Worm (Caenorhabditis elegans): Measurements from ENCODE around the gene nlp-36.

The nlp-36 gene

DNA sequence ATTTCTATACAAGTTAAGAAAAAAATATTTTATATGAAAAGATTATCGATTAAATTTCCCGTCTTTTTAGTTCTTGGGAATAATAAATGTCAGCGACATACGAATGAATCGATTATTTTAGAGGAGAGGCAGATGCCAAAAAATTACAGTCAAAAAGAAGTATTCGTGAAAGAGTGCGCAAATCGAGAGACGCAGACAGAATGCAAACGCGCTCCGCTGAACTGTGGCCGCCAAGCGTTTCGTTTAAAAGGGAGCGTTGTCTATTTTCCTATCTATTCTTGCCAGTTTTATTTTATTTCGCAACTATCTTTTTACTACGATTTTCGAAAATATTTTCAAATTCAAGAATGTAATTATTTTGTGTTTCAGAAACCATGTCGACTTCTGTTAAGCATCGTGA lies 21.4 kb upstream of the nlp-36 start, which contains the start of gene baf-1 (continued):
- no peak for TF ChIP-seq ctbp-1 (GFP tag; IDR thresholded peaks at IDR 0.05)
- TF ChIP-seq ZK546.5 (tag; optimal IDR thresholded peaks at IDR 0.05), result no peak
- TF ChIP-seq nhr-42 (GFP tag; IDR thresholded peaks at IDR 0.05), result no peak
- no peak for TF ChIP-seq Y75B8A.6 (GFP tag; IDR thresholded peaks at IDR 0.05)
- no peak for TF ChIP-seq nhr-41 (GFP tag; IDR thresholded peaks at IDR 0.05)
- TF ChIP-seq nhr-28 (tag; optimal IDR thresholded peaks at IDR 0.05), result peak; percentile 34
- TF ChIP-seq aha-1 (tag), result peak; percentile 74
- peak; percentile 60 for TF ChIP-seq nhr-77 (tag; optimal IDR thresholded peaks at IDR 0.05)
- TF ChIP-seq lin-15B (tag; optimal IDR thresholded peaks at IDR 0.05), result no peak
- TF ChIP-seq nhr-6 (tag; optimal IDR thresholded peaks at IDR 0.05), result peak; percentile 59
- TF ChIP-seq nhr-111 (GFP tag; optimal IDR thresholded peaks at IDR 0.05), result no peak
- TF ChIP-seq saeg-2 (GFP tag; IDR thresholded peaks at IDR 0.05), result no peak
- no peak for TF ChIP-seq pha-4 (GFP tag; IDR thresholded peaks at IDR 0.05)
- no peak for TF ChIP-seq pha-4 (tag; optimal IDR thresholded peaks at IDR 0.05)
- TF ChIP-seq lsy-2 (tag; optimal IDR thresholded peaks at IDR 0.05), result peak in 1 of 2 experiments; percentile 78
- TF ChIP-seq F44E2.7 (GFP tag; IDR thresholded peaks at IDR 0.05), result no peak
- TF ChIP-seq zfp-3 (GFP tag; conservative IDR thresholded peaks at IDR 0.05), result peak; percentile 31; the same call in 1 of the 2 replicates
- TF ChIP-seq lin-13 (GFP tag; optimal IDR thresholded peaks at IDR 0.05), result peak; percentile 23
- TF ChIP-seq lin-38 (GFP tag; IDR thresholded peaks at IDR 0.05), result peak; percentile 98
- peak; percentile 32 for TF ChIP-seq hlh-11 (tag; optimal IDR thresholded peaks at IDR 0.05)
- no peak for TF ChIP-seq cey-2 (tag; optimal IDR thresholded peaks at IDR 0.05; ENCODE audit: borderline replicate concordance, insufficient read depth)

DNA sequence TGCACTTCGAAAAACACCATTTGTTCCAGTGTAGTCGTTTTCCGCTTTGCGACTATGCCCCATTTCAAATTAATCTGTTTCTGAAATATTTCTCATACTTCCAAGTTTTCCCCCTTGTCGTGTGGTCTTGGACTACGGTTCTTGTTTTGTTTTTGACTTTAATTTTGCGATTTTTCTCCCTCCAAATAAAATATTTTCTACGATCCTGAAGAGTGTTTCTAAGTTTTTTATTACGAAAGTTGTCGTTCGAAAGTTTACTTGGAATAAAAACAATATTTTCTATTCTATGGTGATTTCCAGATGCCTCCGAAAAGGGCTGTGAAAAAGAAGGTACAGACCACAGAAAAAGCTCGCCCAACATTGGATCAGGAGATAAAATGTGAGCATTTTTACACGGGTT lies 20.7 kb upstream of the nlp-36 start, which contains the start of gene tag-342:
Gene tag-342 (plus strand): TSS at position 301 of the 400 bp plus-strand sequence.
- no peak for TF ChIP-seq T20F7.1 (GFP tag; optimal IDR thresholded peaks at IDR 0.05)
- TF ChIP-seq lin-38 (GFP tag; IDR thresholded peaks at IDR 0.05), result peak; percentile 45; the same call in 1 of the 2 replicates

DNA sequence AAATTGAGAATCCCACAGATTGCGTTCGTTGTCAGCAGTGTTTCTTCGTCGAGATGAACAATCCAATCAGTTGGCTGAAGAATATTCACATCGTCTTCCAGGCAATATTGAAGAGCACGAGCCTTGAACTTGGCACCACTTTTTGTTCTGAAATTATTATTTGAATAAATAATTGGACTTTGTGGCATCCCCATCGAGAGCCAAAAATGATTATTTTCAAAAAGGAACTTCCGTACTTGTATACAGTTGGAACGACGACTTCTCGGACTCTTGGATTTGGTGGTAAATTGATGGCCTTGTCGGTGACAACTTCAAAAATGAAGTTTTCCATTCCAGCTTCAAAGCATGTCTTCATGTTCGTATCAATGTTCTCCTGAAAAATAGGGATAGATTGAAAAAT lies 16.5 kb upstream of the nlp-36 start:
- TF ChIP-seq fos-1 (tag; optimal IDR thresholded peaks at IDR 0.05), result no peak
- TF ChIP-seq aha-1 (tag), result peak; percentile 92

DNA sequence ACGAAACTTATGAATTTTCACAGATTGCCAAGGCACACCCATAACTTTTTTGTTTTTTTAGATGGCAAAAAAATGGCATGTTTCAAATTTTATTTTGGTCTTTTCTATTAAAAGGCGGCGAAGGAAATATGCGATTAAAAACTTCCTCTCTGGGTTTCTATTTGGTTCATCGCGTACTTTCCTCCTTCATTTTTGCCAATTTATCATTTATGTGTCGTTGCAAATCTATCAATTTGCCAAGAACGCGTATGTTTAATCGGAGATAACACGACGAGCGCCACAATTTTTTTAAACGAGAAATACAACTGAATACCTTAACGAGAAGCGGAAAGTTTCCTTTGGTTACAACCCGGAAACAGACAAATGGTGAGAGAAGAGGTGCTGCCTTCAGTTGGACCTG lies 16.1 kb upstream of the nlp-36 start:
- TF ChIP-seq daf-16 (GFP tag; optimal IDR thresholded peaks at IDR 0.05) (no peak), daf-16 (tag; optimal IDR thresholded peaks at IDR 0.05) (peak; percentile 29), nhr-11 (tag; optimal IDR thresholded peaks at IDR 0.05) (no peak), pqm-1 (tag; optimal IDR thresholded peaks at IDR 0.05) (peak; percentile 64), dmd-6 (GFP tag; IDR thresholded peaks at IDR 0.05) (peak; percentile 19; the same call in 1 of the 2 replicates), dmd-9 (GFP tag; IDR thresholded peaks at IDR 0.05) (no peak)

DNA sequence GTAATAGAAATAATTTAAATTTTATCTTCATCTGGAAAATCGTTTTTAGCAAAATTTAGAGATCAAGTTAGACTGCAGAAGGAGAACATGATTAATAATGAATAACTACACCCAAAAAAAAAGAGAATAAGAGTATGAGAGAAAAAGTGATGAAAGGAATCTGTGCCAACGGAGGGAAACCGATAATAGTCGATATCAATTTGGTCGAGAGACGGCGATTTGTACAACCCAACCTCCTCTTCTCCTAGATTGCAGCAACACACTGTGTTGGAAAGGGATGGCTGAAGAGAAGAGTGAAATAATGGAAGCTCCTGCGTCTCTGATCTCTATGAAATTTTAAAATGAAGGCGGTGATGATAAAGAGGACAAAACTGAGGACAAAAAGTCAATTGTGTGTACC lies 14.0 kb upstream of the nlp-36 start:
- TF ChIP-seq daf-16 (GFP tag; optimal IDR thresholded peaks at IDR 0.05), result no peak
- peak; percentile 2 for TF ChIP-seq daf-16 (tag; optimal IDR thresholded peaks at IDR 0.05)
- TF ChIP-seq nhr-111 (GFP tag; optimal IDR thresholded peaks at IDR 0.05), result no peak
- no peak for TF ChIP-seq nhr-41 (GFP tag; IDR thresholded peaks at IDR 0.05)
- peak in 1 of 2 experiments; percentile 19 for TF ChIP-seq unc-62 (GFP tag; optimal IDR thresholded peaks at IDR 0.05 in 1 of 2)
- TF ChIP-seq unc-62 (tag; optimal IDR thresholded peaks at IDR 0.05), result no peak
- TF ChIP-seq attf-4 (tag; optimal IDR thresholded peaks at IDR 0.05), result no peak
- peak; percentile 37 for TF ChIP-seq mep-1 (tag; optimal IDR thresholded peaks at IDR 0.05)
- no peak for TF ChIP-seq aha-1 (tag)
- no peak for TF ChIP-seq nhr-11 (tag; optimal IDR thresholded peaks at IDR 0.05)
- peak; percentile 74 for TF ChIP-seq nhr-28 (tag; optimal IDR thresholded peaks at IDR 0.05)
- TF ChIP-seq nhr-77 (tag; optimal IDR thresholded peaks at IDR 0.05), result peak; percentile 35
- no peak for TF ChIP-seq zag-1 (tag; optimal IDR thresholded peaks at IDR 0.05)
- peak; percentile 40 for TF ChIP-seq nhr-48 (tag; optimal IDR thresholded peaks at IDR 0.05)
- TF ChIP-seq zip-11 (GFP tag; IDR thresholded peaks at IDR 0.05), result no peak
- TF ChIP-seq nhr-10 (tag; optimal IDR thresholded peaks at IDR 0.05), result no peak
- peak; percentile 71 for TF ChIP-seq hlh-11 (tag; optimal IDR thresholded peaks at IDR 0.05)
- TF ChIP-seq duxl-1 (tag; optimal IDR thresholded peaks at IDR 0.05; ENCODE audit: poor library complexity), result peak; percentile 10
- TF ChIP-seq pha-4 (GFP tag; IDR thresholded peaks at IDR 0.05), result no peak
- TF ChIP-seq pha-4 (tag; optimal IDR thresholded peaks at IDR 0.05), result no peak
- no peak for TF ChIP-seq dmd-8 (GFP tag; IDR thresholded peaks at IDR 0.05)
- TF ChIP-seq tra-1 (GFP tag; IDR thresholded peaks at IDR 0.05), result no peak
- no peak for TF ChIP-seq R02D3.7 (tag; optimal IDR thresholded peaks at IDR 0.05)
- peak; percentile 89 for TF ChIP-seq pqm-1 (tag; optimal IDR thresholded peaks at IDR 0.05)
- no peak for TF ChIP-seq ceh-28 (tag; optimal IDR thresholded peaks at IDR 0.05)
- peak; percentile 26 for TF ChIP-seq dve-1 (tag; optimal IDR thresholded peaks at IDR 0.05; ENCODE audit: insufficient read depth)
- TF ChIP-seq mdt-29 (GFP tag; IDR thresholded peaks at IDR 0.05), result no peak
